Fruit fly (Drosophila melanogaster): ENCODE data around the gene CG14050.

The CG14050 gene

DNA sequence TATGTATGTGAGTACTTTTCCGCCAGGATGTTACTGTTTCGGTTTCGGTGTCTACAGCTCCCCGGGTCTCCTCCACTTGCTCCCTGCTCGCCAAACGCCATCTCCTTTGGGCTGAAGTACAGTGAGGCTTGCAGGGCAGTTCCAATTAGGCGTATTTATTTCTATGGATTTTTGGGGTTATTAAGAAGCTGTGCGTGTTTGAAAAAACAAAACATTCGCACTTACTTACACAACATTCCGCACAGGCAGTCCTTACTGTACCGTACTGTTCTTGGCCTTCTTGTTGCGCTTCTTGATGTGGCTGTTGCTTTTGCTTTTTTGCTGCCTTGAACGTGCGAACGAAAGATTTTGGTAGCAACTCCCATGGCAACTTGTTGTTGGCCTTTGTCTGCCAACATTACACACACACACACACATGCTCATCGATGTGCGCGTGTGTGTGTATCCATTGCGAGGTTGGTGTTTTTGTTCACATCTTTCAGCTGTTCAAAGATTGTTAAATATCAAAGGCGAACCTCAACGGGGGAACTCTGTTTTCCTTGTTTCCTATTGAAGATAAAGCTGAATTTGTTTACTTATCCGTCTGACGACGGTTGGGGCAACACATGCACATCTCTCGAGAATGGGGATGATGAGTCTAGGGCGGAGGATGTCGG lies 4.0 kb downstream of the CG14050 start (continued):
- TF ChIP-seq sens-2 (GFP tag; IDR thresholded peaks at IDR 0.05) (peak; percentile 54; the same call in 1 of the 2 replicates), ATbp (GFP tag; optimal IDR thresholded peaks at IDR 0.05) (peak; percentile 36), sqz (GFP tag; optimal IDR thresholded peaks at IDR 0.05) (no peak), chif (GFP tag; optimal IDR thresholded peaks at IDR 0.05) (peak; percentile 29 to 48), Dfd (GFP tag; optimal IDR thresholded peaks at IDR 0.05) (no peak), CG17328 (GFP tag; IDR thresholded peaks at IDR 0.05) (peak; percentile 69), Nf-YC (tag; optimal IDR thresholded peaks at IDR 0.05) (no peak), Myb (GFP tag; optimal IDR thresholded peaks at IDR 0.05) (peak; percentile 19), Atf6 (GFP tag; IDR thresholded peaks at IDR 0.05) (peak; percentile 45; the same call in 1 of the 2 replicates), CkIIα-i1 (GFP tag; IDR thresholded peaks at IDR 0.05) (no peak), CG43689 (GFP tag; IDR thresholded peaks at IDR 0.05) (no peak), CG7786 (GFP tag; optimal IDR thresholded peaks at IDR 0.05) (peak; percentile 62), Ptx1 (GFP tag; IDR thresholded peaks at IDR 0.05) (peak; percentile 69), Atf3 (GFP tag; optimal IDR thresholded peaks at IDR 0.05) (peak; percentile 21), Hr3 (GFP tag; optimal IDR thresholded peaks at IDR 0.05) (peak; percentile 15), Ada2b (GFP tag; IDR thresholded peaks at IDR 0.05) (peak; percentile 46; the same call in 1 of the 2 replicates), Adf1 (GFP tag; IDR thresholded peaks at IDR 0.05) (peak; percentile 28; the same call in 1 of the 2 replicates), Side (GFP tag; optimal IDR thresholded peaks at IDR 0.05) (peak; percentile 16), slou (GFP tag; optimal IDR thresholded peaks at IDR 0.05) (no peak), exex (tag; optimal IDR thresholded peaks at IDR 0.05) (no peak), CG8359 (GFP tag; optimal IDR thresholded peaks at IDR 0.05; ENCODE audit: borderline replicate concordance) (no peak), Scr (GFP tag; IDR thresholded peaks at IDR 0.05; ENCODE audit: partially characterized antibody) (no peak), Ets65A (GFP tag) (peak; percentile 91), cad (GFP tag; optimal IDR thresholded peaks at IDR 0.05) (no peak), slbo (GFP tag; IDR thresholded peaks at IDR 0.05) (peak; percentile 87), CG10274 (GFP tag; optimal IDR thresholded peaks at IDR 0.05) (no peak), CG32532 (GFP tag; IDR thresholded peaks at IDR 0.05) (peak; percentile 53), CG9609 (GFP tag; optimal IDR thresholded peaks at IDR 0.05) (peak; percentile 60), Kr (GFP tag; optimal IDR thresholded peaks at IDR 0.05) (peak; percentile 32), ara (GFP tag; IDR thresholded peaks at IDR 0.05) (peak; percentile 65), CG13624 (GFP tag; optimal IDR thresholded peaks at IDR 0.05) (peak; percentile 45), dmrt11E (tag; optimal IDR thresholded peaks at IDR 0.05) (peak; percentile 54), CG4820 (GFP tag; optimal IDR thresholded peaks at IDR 0.05) (peak; percentile 4), kni (GFP tag; optimal IDR thresholded peaks at IDR 0.05) (no peak), CG1647 (GFP tag; optimal IDR thresholded peaks at IDR 0.05) (no peak), CG13424 (tag; optimal IDR thresholded peaks at IDR 0.05) (no peak), gem (tag; optimal IDR thresholded peaks at IDR 0.05) (peak; percentile 62), sob (GFP tag; IDR thresholded peaks at IDR 0.05) (peak; percentile 59), bowl (GFP tag; IDR thresholded peaks at IDR 0.05) (peak; percentile 42; the same call in 1 of the 2 replicates), hbn (GFP tag; IDR thresholded peaks at IDR 0.05; ENCODE audit: partially characterized antibody) (no peak), ap (GFP tag; IDR thresholded peaks at IDR 0.05) (peak; percentile 50; the same call in 1 of the 2 replicates), CG4424 (GFP tag; optimal IDR thresholded peaks at IDR 0.05) (peak; percentile 20), her (GFP tag; optimal IDR thresholded peaks at IDR 0.05) (peak; percentile 43), sima (GFP tag; optimal IDR thresholded peaks at IDR 0.05) (no peak), CrebB (tag; optimal IDR thresholded peaks at IDR 0.05) (no peak), CG14667 (GFP tag; IDR thresholded peaks at IDR 0.05) (peak; percentile 34; the same call in 1 of the 2 replicates), ttk (GFP tag; IDR thresholded peaks at IDR 0.05) (no peak), Gug (GFP tag; IDR thresholded peaks at IDR 0.05) (peak; percentile 76; the same call in 3 of the 4 replicates), pan (optimal IDR thresholded peaks at IDR 0.05) (no peak), pan (GFP tag; optimal IDR thresholded peaks at IDR 0.05 in 1 of 2, IDR thresholded peaks at IDR 0.05 in 1 of 2) (peak in 1 of 2 experiments; percentile 74), CG34422 (GFP tag; IDR thresholded peaks at IDR 0.05) (peak; percentile 58; the same call in 2 of the 3 replicates)
